Fruit fly (Drosophila melanogaster) whole organism, embryonic: ENCODE results near the gene Gclm.
A peak's percentile ranks its signal among the peaks of the same experiment; 100 is the strongest.

Source experiments
- Aef1 ChIP-seq: fragments of 200-800 bp; sonication (Bioruptor generic); IDR thresholded peaks from 3 replicates; pipeline ENCODE4 v1.3.6; 2022; ENCODE audit warnings: missing biosample characterization, missing genetic modification characterization
- C15 ChIP-seq: fragments of 200-800 bp; sonication (Bioruptor generic); IDR thresholded peaks from 3 replicates; pipeline ENCODE4 v1.3.6; 2022; ENCODE audit warnings: missing biosample characterization, missing genetic modification characterization
- CG10267 ChIP-seq: fragments of 200-800 bp; sonication (Bioruptor generic); optimal IDR thresholded peaks from 2 replicates; lab custom pipeline; 2018; ENCODE audit warnings: missing biosample characterization, mild to moderate bottlenecking, missing genetic modification characterization, moderate library complexity
- CG10366 ChIP-seq: fragments of 200-800 bp; sonication (Bioruptor generic); IDR thresholded peaks from 2 replicates; pipeline ENCODE4 v1.3.6; 2022; ENCODE audit warnings: missing biosample characterization, missing genetic modification characterization
- CG11093 ChIP-seq: fragments of 200-800 bp; sonication (Bioruptor generic); IDR thresholded peaks from 3 replicates; pipeline ENCODE4 v1.3.6; 2022; ENCODE audit warnings: missing biosample characterization, missing genetic modification characterization
- CG11723 ChIP-seq: fragments of 200-800 bp; sonication (Bioruptor generic); optimal IDR thresholded peaks from 2 replicates; lab custom pipeline; 2017; ENCODE audit warnings: missing biosample characterization, mild to moderate bottlenecking, missing genetic modification characterization
- CG12659 ChIP-seq: fragments of 200-800 bp; sonication (Bioruptor generic); optimal IDR thresholded peaks from 3 replicates; lab custom pipeline; 2017; ENCODE audit warnings: mild to moderate bottlenecking, missing biosample characterization, missing genetic modification reagents, missing genetic modification characterization
- CG14014 ChIP-seq: fragments of 200-800 bp; sonication (Bioruptor generic); IDR thresholded peaks from 2 replicates; pipeline ENCODE4 v1.3.6; 2022; ENCODE audit warnings: missing biosample characterization, missing genetic modification characterization
- CG14050 ChIP-seq: fragments of 200-800 bp; sonication (Bioruptor generic); IDR thresholded peaks from 3 replicates; pipeline ENCODE4 v1.3.6; 2022; ENCODE audit warnings: missing biosample characterization, missing genetic modification characterization
- CG15011 ChIP-seq: fragments of 200-800 bp; sonication (Bioruptor generic); optimal IDR thresholded peaks from 3 replicates; lab custom pipeline; 2018; ENCODE audit warnings: missing biosample characterization, mild to moderate bottlenecking, missing genetic modification characterization
- CG15514 ChIP-seq: fragments of 200-800 bp; sonication (Bioruptor generic); optimal IDR thresholded peaks from 3 replicates; lab custom pipeline; 2017; ENCODE audit warnings: missing biosample characterization, missing genetic modification characterization, mild to moderate bottlenecking, moderate library complexity, missing genetic modification reagents
- CG17568 ChIP-seq: fragments of 200-800 bp; sonication (Bioruptor generic); optimal IDR thresholded peaks from 2 replicates; lab custom pipeline; 2018; ENCODE audit warnings: missing biosample characterization, mild to moderate bottlenecking, missing genetic modification characterization, moderate library complexity
- CG1792 ChIP-seq: fragments of 200-800 bp; sonication (Bioruptor generic); optimal IDR thresholded peaks from 2 replicates; lab custom pipeline; 2016; ENCODE audit warnings: missing biosample characterization, missing genetic modification characterization
- CG18262 ChIP-seq: fragments of 200-800 bp; optimal IDR thresholded peaks from 3 replicates; lab custom pipeline; 2019; ENCODE audit warnings: missing biosample characterization, mild to moderate bottlenecking, missing genetic modification characterization, moderate library complexity
- CG18764 ChIP-seq: fragments of 200-800 bp; sonication (Bioruptor generic); optimal IDR thresholded peaks from 3 replicates; lab custom pipeline; 2016; ENCODE audit warnings: missing biosample characterization, missing genetic modification characterization
- CG2129 ChIP-seq: fragments of 200-800 bp; sonication (Bioruptor generic); IDR thresholded peaks from 2 replicates; pipeline ENCODE4 v1.3.6; 2022; ENCODE audit warnings: missing biosample characterization, missing genetic modification characterization; ENCODE audit not compliant: partially characterized antibody
- CG34224 ChIP-seq: fragments of 200-800 bp; sonication (Bioruptor generic); IDR thresholded peaks from 3 replicates; pipeline ENCODE4 v1.3.6; 2022; ENCODE audit warnings: missing biosample characterization, missing genetic modification characterization; ENCODE audit not compliant: partially characterized antibody
- CG3995 ChIP-seq: fragments of 200-800 bp; sonication (Bioruptor generic); optimal IDR thresholded peaks from 3 replicates; lab custom pipeline; 2016; ENCODE audit warnings: missing biosample characterization, missing genetic modification characterization
- CG4730 ChIP-seq: fragments of 200-800 bp; sonication (Bioruptor generic); IDR thresholded peaks from 2 replicates; pipeline ENCODE4 v1.3.6; 2022; ENCODE audit warnings: missing biosample characterization, missing genetic modification characterization
- CG5245 ChIP-seq: fragments of 200-800 bp; sonication (Bioruptor generic); optimal IDR thresholded peaks from 3 replicates; lab custom pipeline; 2016; ENCODE audit warnings: missing biosample characterization, missing genetic modification characterization
- CG6654 ChIP-seq: fragments of 200-800 bp; sonication (Bioruptor generic); optimal IDR thresholded peaks from 2 replicates; lab custom pipeline; 2017; ENCODE audit warnings: missing biosample characterization, mild to moderate bottlenecking, missing genetic modification characterization
- CrebB ChIP-seq: fragments of 200-800 bp; sonication (Bioruptor generic); optimal IDR thresholded peaks from 3 replicates; lab custom pipeline; 2018; ENCODE audit warnings: missing biosample characterization, mild to moderate bottlenecking, missing genetic modification characterization
- Dp ChIP-seq: fragments of 200-800 bp; sonication (Bioruptor generic); optimal IDR thresholded peaks from 2 replicates; lab custom pipeline; 2018; ENCODE audit warnings: missing biosample characterization, mild to moderate bottlenecking, missing genetic modification characterization, moderate library complexity
- E2f2 ChIP-seq: fragments of 200-800 bp; sonication (Bioruptor generic); IDR thresholded peaks from 2 replicates; pipeline ENCODE4 v1.3.6; 2022; ENCODE audit warnings: missing biosample characterization, missing genetic modification characterization
- Ets97D ChIP-seq: fragments of 200-800 bp; sonication (Bioruptor generic); optimal IDR thresholded peaks from 3 replicates; lab custom pipeline; 2016; ENCODE audit warnings: missing biosample characterization, missing genetic modification characterization
- NC2β ChIP-seq: fragments of 200-800 bp; sonication (Bioruptor generic); optimal IDR thresholded peaks from 2 replicates; lab custom pipeline; 2016; ENCODE audit warnings: missing biosample characterization, missing genetic modification characterization
- NFAT ChIP-seq: fragments of 200-800 bp; sonication (Bioruptor generic); IDR thresholded peaks from 2 replicates; pipeline ENCODE4 v1.3.6; 2022; ENCODE audit warnings: missing biosample characterization, missing genetic modification characterization
- Nf-YA ChIP-seq: fragments of 200-800 bp; sonication (Bioruptor generic); IDR thresholded peaks from 2 replicates; pipeline ENCODE4 v1.3.6; 2022; ENCODE audit warnings: missing biosample characterization, missing genetic modification characterization
- Nf-YB ChIP-seq: fragments of 200-800 bp; sonication (Bioruptor generic); optimal IDR thresholded peaks from 3 replicates; lab custom pipeline; 2019; ENCODE audit warnings: missing biosample characterization, mild to moderate bottlenecking, missing genetic modification characterization, moderate library complexity
- Ptx1 ChIP-seq: fragments of 200-800 bp; sonication (Bioruptor generic); IDR thresholded peaks from 2 replicates; pipeline ENCODE4 v1.3.6; 2022; ENCODE audit warnings: missing biosample characterization, missing genetic modification characterization
- Sry-δ ChIP-seq: fragments of 200-800 bp; sonication (Bioruptor generic); optimal IDR thresholded peaks from 2 replicates; lab custom pipeline; 2016; ENCODE audit warnings: missing biosample characterization, missing genetic modification characterization
- Taf1 ChIP-seq: fragments of 200-800 bp; sonication (Bioruptor generic); IDR thresholded peaks from 2 replicates; pipeline ENCODE4 v1.3.6; 2022; ENCODE audit warnings: missing biosample characterization, missing genetic modification characterization
- ftz-f1 ChIP-seq: fragments of 200-800 bp; sonication (Bioruptor generic); optimal IDR thresholded peaks from 2 replicates; lab custom pipeline; 2016; ENCODE audit warnings: missing biosample characterization, missing genetic modification characterization
- gsb-n ChIP-seq: fragments of 200-800 bp; sonication (Bioruptor generic); optimal IDR thresholded peaks from 3 replicates; lab custom pipeline; 2018; ENCODE audit warnings: missing biosample characterization, mild to moderate bottlenecking, missing genetic modification characterization
- insv ChIP-seq, 2 experiments: fragments of 200-800 bp; sonication (Bioruptor generic); optimal IDR thresholded peaks; 3 replicates each; lab custom pipeline; 2016 to 2018; ENCODE audit warnings: missing biosample characterization in 2 of 2, missing genetic modification characterization in 2 of 2
- kni ChIP-seq: fragments of 200-800 bp; sonication (Bioruptor generic); optimal IDR thresholded peaks from 3 replicates; lab custom pipeline; 2017; ENCODE audit warnings: mild to moderate bottlenecking, missing biosample characterization, missing genetic modification reagents, missing genetic modification characterization
- luna ChIP-seq: fragments of 200-800 bp; sonication (Bioruptor generic); optimal IDR thresholded peaks from 2 replicates; lab custom pipeline; 2016; ENCODE audit warnings: missing biosample characterization, missing genetic modification characterization
- nerfin-1 ChIP-seq: fragments of 200-800 bp; sonication (Bioruptor generic); optimal IDR thresholded peaks from 3 replicates; lab custom pipeline; 2019; ENCODE audit warnings: missing biosample characterization, mild to moderate bottlenecking, missing genetic modification characterization, moderate library complexity
- pita ChIP-seq: fragments of 200-800 bp; sonication (Bioruptor generic); optimal IDR thresholded peaks from 2 replicates; lab custom pipeline; 2017; ENCODE audit warnings: missing biosample characterization, mild to moderate bottlenecking, missing genetic modification characterization
- pros ChIP-seq: fragments of 200-800 bp; sonication (Bioruptor generic); optimal IDR thresholded peaks from 3 replicates; lab custom pipeline; 2019; ENCODE audit warnings: missing biosample characterization, mild to moderate bottlenecking, missing genetic modification characterization, moderate library complexity
- sens ChIP-seq: fragments of 200-800 bp; sonication (Bioruptor generic); peaks from one replicate; lab custom pipeline; 2016; ENCODE audit warnings: missing biosample characterization, missing genetic modification characterization
- seq ChIP-seq: fragments of 200-800 bp; sonication (Bioruptor generic); IDR thresholded peaks from 2 replicates; pipeline ENCODE4 v1.3.6; 2022; ENCODE audit warnings: missing biosample characterization, missing genetic modification characterization
- tin ChIP-seq: fragments of 200-800 bp; sonication (Bioruptor generic); optimal IDR thresholded peaks from 3 replicates; lab custom pipeline; 2016; ENCODE audit warnings: missing biosample characterization, missing genetic modification characterization
- twi ChIP-seq: fragments of 200-800 bp; optimal IDR thresholded peaks from 2 replicates; lab custom pipeline; 2019; ENCODE audit warnings: missing biosample characterization, mild to moderate bottlenecking, missing genetic modification characterization, moderate library complexity

The Gclm gene

DNA sequence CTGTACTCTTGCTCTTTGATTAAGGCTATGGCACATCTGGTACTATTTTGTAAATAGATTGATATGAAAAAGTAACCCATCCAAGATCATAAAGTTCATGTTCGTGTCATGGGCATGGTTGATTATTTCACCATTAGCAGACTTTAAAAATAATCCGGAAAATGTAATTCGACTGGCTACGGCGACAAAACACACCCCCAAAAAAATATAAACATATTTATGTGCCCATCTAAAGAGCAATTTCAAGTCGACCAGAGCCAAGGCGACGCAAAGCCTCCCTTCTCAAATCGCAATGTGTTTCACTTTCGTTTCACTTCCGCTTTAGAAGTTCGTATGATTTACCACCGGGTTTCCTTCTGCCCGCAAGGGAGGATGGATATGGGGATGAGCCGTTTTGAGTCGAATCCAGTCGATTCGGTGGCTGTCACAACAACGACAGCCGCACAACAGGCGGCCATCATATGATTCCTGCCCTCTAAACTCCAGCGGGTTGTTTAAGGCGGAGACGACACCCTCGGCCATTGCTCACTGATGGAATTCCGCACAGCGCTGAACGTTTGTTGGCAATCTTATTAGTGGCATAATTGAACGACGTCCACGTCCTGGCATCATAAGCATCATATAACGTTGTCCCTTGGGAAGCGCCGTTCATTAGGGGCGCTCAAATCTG, 32.8 kb upstream of the Gclm start (continued):
- no peak for TF ChIP-seq CG14014 (GFP tag; lab: Robert Waterston, UW)
- no peak for TF ChIP-seq Taf1 (GFP tag; lab: Robert Waterston, UW)
- TF ChIP-seq Dp, result no peak
- TF ChIP-seq CG14050, result no peak
- TF ChIP-seq CG15011, result no peak
- no peak for TF ChIP-seq CG12659 (GFP tag; lab: Kevin White, UChicago)
- no peak for TF ChIP-seq CrebB (tag; lab: Kevin White, UChicago)
- no peak for TF ChIP-seq CG4730
- no peak for TF ChIP-seq NFAT (GFP tag; lab: Robert Waterston, UW)
- TF ChIP-seq CG3995 (GFP tag; lab: Kevin White, UChicago), result no peak
- TF ChIP-seq gsb-n, result peak; percentile 79
- no peak for TF ChIP-seq Ets97D (GFP tag; lab: Kevin White, UChicago)

DNA sequence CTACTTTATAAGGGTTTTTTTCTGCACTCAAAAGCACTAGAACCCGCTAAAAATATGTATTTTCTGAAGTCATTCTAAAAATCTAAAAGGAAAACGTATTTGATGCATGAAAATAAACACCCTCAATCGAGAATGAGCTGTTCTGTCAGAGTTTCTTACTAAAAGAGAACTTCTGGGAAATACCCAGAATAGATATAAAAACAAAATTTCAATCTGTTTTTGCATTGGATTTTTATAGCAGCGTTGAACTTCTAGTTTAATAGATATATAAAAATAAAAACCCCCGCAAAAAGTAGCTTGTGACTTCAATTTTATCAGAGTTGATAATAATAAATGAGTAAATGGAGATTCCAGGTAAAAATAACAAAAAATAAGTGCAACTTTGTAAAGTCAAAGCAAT, 32.1 kb upstream of the Gclm start:
- peak; percentile 57 for TF ChIP-seq sens (GFP tag; lab: Kevin White, UChicago)
- TF ChIP-seq CG10267, result no peak

DNA sequence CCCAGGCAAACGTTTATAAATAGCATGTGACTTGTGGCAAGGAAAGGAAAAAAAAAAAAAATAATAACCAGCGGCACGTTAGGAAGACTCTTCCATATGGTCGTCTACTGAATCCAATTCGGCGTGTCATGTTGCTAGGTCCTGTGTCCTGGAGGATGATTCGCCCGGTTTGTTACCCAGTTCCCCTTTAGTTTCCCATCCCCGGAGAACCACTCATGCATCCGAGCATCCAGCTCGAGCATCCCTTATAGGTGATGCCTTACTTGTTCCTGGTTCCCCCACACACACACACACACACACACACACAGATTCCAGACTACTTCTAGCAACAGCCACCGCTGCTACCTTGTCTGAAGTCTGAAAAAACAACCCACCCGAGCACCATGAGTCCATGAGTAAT, 31.6 kb upstream of the Gclm start:
- no peak for TF ChIP-seq NFAT (GFP tag; lab: Robert Waterston, UW)
- no peak for TF ChIP-seq ftz-f1 (GFP tag; lab: Kevin White, UChicago)
- TF ChIP-seq pros (GFP tag; lab: Kevin White, UChicago), result peak; percentile 94
- TF ChIP-seq nerfin-1 (tag; lab: Kevin White, UChicago), result peak; percentile 31
- no peak for TF ChIP-seq insv (GFP tag; optimal IDR thresholded peaks at IDR 0.05; lab: Kevin White, UChicago)
- TF ChIP-seq seq, result 0 out of 2 replicates have a peak, but pooled peaks have one; percentile 7
- no peak for TF ChIP-seq pita
- TF ChIP-seq Nf-YB, result no peak
- peak; percentile 23 for TF ChIP-seq kni (GFP tag; lab: Kevin White, UChicago)
- no peak for TF ChIP-seq Aef1 (GFP tag; lab: Robert Waterston, UW)
- TF ChIP-seq E2f2 (GFP tag; lab: Robert Waterston, UW), result no peak
- TF ChIP-seq luna (GFP tag; lab: Kevin White, UChicago), result no peak
- TF ChIP-seq CG5245 (GFP tag; lab: Kevin White, UChicago), result no peak
- no peak for TF ChIP-seq CG15514 (GFP tag; lab: Kevin White, UChicago)
- no peak for TF ChIP-seq gsb-n
- peak; percentile 9 for TF ChIP-seq twi (tag; lab: Kevin White, UChicago)
- no peak for TF ChIP-seq NC2β (GFP tag; lab: Kevin White, UChicago)
- TF ChIP-seq, all 482 proteins: peak for 5

DNA sequence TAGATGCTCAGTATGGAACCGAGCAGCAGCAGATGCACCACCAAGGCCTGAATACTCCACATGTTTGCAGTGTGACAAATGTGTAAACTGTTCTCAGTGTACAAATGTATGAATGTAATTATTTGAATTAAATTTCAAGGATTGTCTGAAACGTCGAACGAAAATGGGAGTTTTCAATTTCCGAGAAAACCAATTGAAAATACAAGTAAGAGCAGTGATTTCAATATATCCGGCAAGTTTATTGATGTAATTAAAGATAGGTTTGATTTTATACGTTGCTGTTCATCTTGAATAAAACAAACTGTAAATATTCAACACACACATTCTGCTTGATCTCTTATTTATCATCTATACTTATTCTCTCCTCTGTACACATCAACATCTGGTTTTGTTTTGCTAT, 24.4 kb upstream of the Gclm start, which contains the start of gene CG4907:
TSS of gene CG4907 (minus strand) at position 101 of the 400 bp plus-strand sequence.
- TF ChIP-seq CG11093, result no peak
- no peak for TF ChIP-seq CG10366 (GFP tag; lab: Robert Waterston, UW)
- no peak for TF ChIP-seq CG34224 (GFP tag; lab: Robert Waterston, UW)
- no peak for TF ChIP-seq CG2129 (GFP tag; lab: Robert Waterston, UW)
- TF ChIP-seq Nf-YA (GFP tag; lab: Robert Waterston, UW), result no peak
- no peak for TF ChIP-seq tin (GFP tag; lab: Kevin White, UChicago)
- TF ChIP-seq CG1792 (GFP tag; lab: Kevin White, UChicago), result no peak
- TF ChIP-seq C15 (GFP tag; lab: Robert Waterston, UW), result no peak
- no peak for TF ChIP-seq CG6654 (GFP tag; lab: Kevin White, UChicago)
- TF ChIP-seq CG11723, result no peak
- TF ChIP-seq Ptx1 (GFP tag; lab: Robert Waterston, UW), result no peak
- TF ChIP-seq CG17568, result no peak
- TF ChIP-seq CG18764 (GFP tag; lab: Kevin White, UChicago), result no peak
- TF ChIP-seq CG18262, result no peak
- TF ChIP-seq Sry-δ, result no peak
